Fruit fly (Drosophila melanogaster) whole organism, embryonic: ENCODE results near the gene CG7860.

Source experiments
- Asciz ChIP-seq: fragments of 200-800 bp; sonication (Bioruptor generic); optimal IDR thresholded peaks from 2 replicates; lab custom pipeline; 2017; ENCODE audit warnings: missing biosample characterization, mild to moderate bottlenecking, missing genetic modification characterization, missing genetic modification reagents
- BEAF-32 ChIP-seq: fragments of 200-800 bp; sonication (Bioruptor generic); optimal IDR thresholded peaks from 3 replicates; lab custom pipeline; 2017; ENCODE audit warnings: missing biosample characterization, missing genetic modification characterization, mild to moderate bottlenecking, moderate library complexity, missing genetic modification reagents
- BtbVII ChIP-seq: fragments of 200-800 bp; sonication (Bioruptor generic); optimal IDR thresholded peaks from 3 replicates; lab custom pipeline; 2017; ENCODE audit warnings: missing biosample characterization, mild to moderate bottlenecking, missing genetic modification characterization
- CG10267 ChIP-seq: fragments of 200-800 bp; sonication (Bioruptor generic); optimal IDR thresholded peaks from 2 replicates; lab custom pipeline; 2018; ENCODE audit warnings: missing biosample characterization, mild to moderate bottlenecking, missing genetic modification characterization, moderate library complexity
- CG13123 ChIP-seq: fragments of 200-800 bp; sonication (Bioruptor generic); optimal IDR thresholded peaks from 2 replicates; lab custom pipeline; 2016; ENCODE audit warnings: missing biosample characterization, missing genetic modification characterization
- CG13296 ChIP-seq: fragments of 200-800 bp; sonication (Bioruptor generic); optimal IDR thresholded peaks from 3 replicates; lab custom pipeline; 2018; ENCODE audit warnings: missing biosample characterization, mild to moderate bottlenecking, missing genetic modification characterization
- CG14710 ChIP-seq: fragments of 200-800 bp; sonication (Bioruptor generic); optimal IDR thresholded peaks from 3 replicates; lab custom pipeline; 2019; ENCODE audit warnings: missing biosample characterization, mild to moderate bottlenecking, missing genetic modification characterization, moderate library complexity
- CG2116 ChIP-seq: fragments of 200-800 bp; sonication (Bioruptor generic); optimal IDR thresholded peaks from 3 replicates; lab custom pipeline; 2018; ENCODE audit warnings: missing biosample characterization, mild to moderate bottlenecking, missing genetic modification characterization
- CG2129 ChIP-seq: fragments of 200-800 bp; sonication (Bioruptor generic); IDR thresholded peaks from 2 replicates; pipeline ENCODE4 v1.3.6; 2022; ENCODE audit warnings: missing biosample characterization, missing genetic modification characterization; ENCODE audit not compliant: partially characterized antibody
- CG43689 ChIP-seq: fragments of 200-800 bp; sonication (Bioruptor generic); IDR thresholded peaks from 2 replicates; pipeline ENCODE4 v1.3.6; 2022; ENCODE audit warnings: missing biosample characterization, missing genetic modification characterization
- CG4707 ChIP-seq: fragments of 200-800 bp; sonication (Bioruptor generic); optimal IDR thresholded peaks from 2 replicates; lab custom pipeline; 2018; ENCODE audit warnings: missing biosample characterization, mild to moderate bottlenecking, missing genetic modification characterization, moderate library complexity
- CG4854 ChIP-seq: fragments of 200-800 bp; sonication (Bioruptor generic); optimal IDR thresholded peaks from 2 replicates; lab custom pipeline; 2016; ENCODE audit warnings: missing biosample characterization, missing genetic modification characterization, inconsistent platforms
- CG5245 ChIP-seq: fragments of 200-800 bp; sonication (Bioruptor generic); optimal IDR thresholded peaks from 3 replicates; lab custom pipeline; 2016; ENCODE audit warnings: missing biosample characterization, missing genetic modification characterization
- CG7987 ChIP-seq: fragments of 200-800 bp; sonication (Bioruptor generic); optimal IDR thresholded peaks from 2 replicates; lab custom pipeline; 2018; ENCODE audit warnings: missing biosample characterization, mild to moderate bottlenecking, missing genetic modification characterization, moderate library complexity
- CG8478 ChIP-seq: fragments of >200 bp; optimal IDR thresholded peaks from 2 replicates; lab custom pipeline; 2018
- CG9876 ChIP-seq: fragments of 200-800 bp; sonication (Bioruptor generic); optimal IDR thresholded peaks from 2 replicates; lab custom pipeline; 2016; ENCODE audit warnings: missing biosample characterization, missing genetic modification characterization
- CrebB ChIP-seq: fragments of 200-800 bp; sonication (Bioruptor generic); optimal IDR thresholded peaks from 3 replicates; lab custom pipeline; 2018; ENCODE audit warnings: missing biosample characterization, mild to moderate bottlenecking, missing genetic modification characterization
- E2f1 ChIP-seq: fragments of 200-800 bp; sonication (Bioruptor generic); IDR thresholded peaks from 2 replicates; pipeline ENCODE4 v1.3.6; 2022; ENCODE audit warnings: missing biosample characterization, missing genetic modification characterization
- E2f2 ChIP-seq: fragments of 200-800 bp; sonication (Bioruptor generic); IDR thresholded peaks from 2 replicates; pipeline ENCODE4 v1.3.6; 2022; ENCODE audit warnings: missing biosample characterization, missing genetic modification characterization
- GATAe ChIP-seq: fragments of 200-800 bp; sonication (Bioruptor generic); conservative IDR thresholded peaks from 2 replicates; pipeline ENCODE4 v1.3.6; 2022; ENCODE audit warnings: missing biosample characterization, missing genetic modification characterization
- HLH54F ChIP-seq: fragments of 200-800 bp; sonication (Bioruptor generic); optimal IDR thresholded peaks from 3 replicates; lab custom pipeline; 2016; ENCODE audit warnings: missing biosample characterization, missing genetic modification characterization
- Hand ChIP-seq: fragments of 200-800 bp; sonication (Bioruptor generic); optimal IDR thresholded peaks from 2 replicates; lab custom pipeline; 2017; ENCODE audit warnings: mild to moderate bottlenecking, missing biosample characterization, missing genetic modification reagents, missing genetic modification characterization
- HmgD ChIP-seq: fragments of 200-800 bp; sonication (Bioruptor generic); optimal IDR thresholded peaks from 3 replicates; lab custom pipeline; 2016; ENCODE audit warnings: missing biosample characterization, missing genetic modification characterization
- Hsf ChIP-seq: fragments of 200-800 bp; sonication (Bioruptor generic); optimal IDR thresholded peaks from 3 replicates; lab custom pipeline; 2016; ENCODE audit warnings: missing biosample characterization, missing genetic modification characterization
- Lim3 ChIP-seq: fragments of 200-800 bp; sonication (Bioruptor generic); IDR thresholded peaks from 2 replicates; pipeline ENCODE4 v1.3.6; 2022; ENCODE audit warnings: missing biosample characterization, missing genetic modification characterization
- Nf-YA ChIP-seq: fragments of 200-800 bp; sonication (Bioruptor generic); IDR thresholded peaks from 2 replicates; pipeline ENCODE4 v1.3.6; 2022; ENCODE audit warnings: missing biosample characterization, missing genetic modification characterization
- Nf-YB ChIP-seq: fragments of 200-800 bp; sonication (Bioruptor generic); optimal IDR thresholded peaks from 3 replicates; lab custom pipeline; 2019; ENCODE audit warnings: missing biosample characterization, mild to moderate bottlenecking, missing genetic modification characterization, moderate library complexity
- NfI ChIP-seq: fragments of 200-800 bp; sonication (Bioruptor generic); optimal IDR thresholded peaks from 3 replicates; lab custom pipeline; 2018; ENCODE audit warnings: missing biosample characterization, mild to moderate bottlenecking, missing genetic modification characterization, moderate library complexity
- Opbp ChIP-seq: fragments of 200-800 bp; sonication (Bioruptor generic); IDR thresholded peaks from 3 replicates; pipeline ENCODE4 v1.3.6; 2022; ENCODE audit warnings: missing biosample characterization, missing genetic modification characterization; ENCODE audit not compliant: partially characterized antibody
- TFAM ChIP-seq: fragments of 200-800 bp; sonication (Bioruptor generic); optimal IDR thresholded peaks from 2 replicates; lab custom pipeline; 2017; ENCODE audit warnings: missing biosample characterization, missing genetic modification characterization, inconsistent platforms
- Vsx1 ChIP-seq: fragments of 200-800 bp; sonication (Bioruptor generic); optimal IDR thresholded peaks from 2 replicates; lab custom pipeline; 2017; ENCODE audit warnings: missing biosample characterization, mild to moderate bottlenecking, missing genetic modification characterization, missing genetic modification reagents
- YL-1 ChIP-seq: fragments of 200-800 bp; sonication (Bioruptor generic); optimal IDR thresholded peaks from 3 replicates; lab custom pipeline; 2017; ENCODE audit warnings: missing biosample characterization, mild to moderate bottlenecking, missing genetic modification characterization
- ase ChIP-seq: fragments of 200-800 bp; sonication (Bioruptor generic); IDR thresholded peaks from 3 replicates; pipeline ENCODE4 v1.3.6; 2022; ENCODE audit warnings: missing biosample characterization, missing genetic modification characterization
- ato ChIP-seq: fragments of 200-800 bp; sonication (Bioruptor generic); IDR thresholded peaks from 2 replicates; pipeline ENCODE4 v1.3.6; 2022; ENCODE audit warnings: missing biosample characterization, missing genetic modification characterization; ENCODE audit not compliant: partially characterized antibody
- cas ChIP-seq: fragments of 200-800 bp; sonication (Bioruptor generic); IDR thresholded peaks from 2 replicates; pipeline ENCODE4 v1.3.6; 2022; ENCODE audit warnings: missing biosample characterization, missing genetic modification characterization
- chn ChIP-seq: fragments of 200-800 bp; sonication (Bioruptor generic); optimal IDR thresholded peaks from 2 replicates; lab custom pipeline; 2016; ENCODE audit warnings: missing biosample characterization, missing genetic modification characterization
- croc ChIP-seq: fragments of 200-800 bp; sonication (Bioruptor generic); conservative IDR thresholded peaks from 3 replicates; pipeline ENCODE4 v1.3.6; 2022; ENCODE audit warnings: missing biosample characterization, missing genetic modification characterization
- fd64A ChIP-seq: fragments of 200-800 bp; sonication (Bioruptor generic); optimal IDR thresholded peaks from 3 replicates; lab custom pipeline; 2018; ENCODE audit warnings: missing biosample characterization, mild to moderate bottlenecking, missing genetic modification characterization
- fru ChIP-seq: fragments of >200 bp; optimal IDR thresholded peaks from 2 replicates; lab custom pipeline; 2017
- ftz-f1 ChIP-seq: fragments of 200-800 bp; sonication (Bioruptor generic); optimal IDR thresholded peaks from 2 replicates; lab custom pipeline; 2016; ENCODE audit warnings: missing biosample characterization, missing genetic modification characterization
- gt ChIP-seq: fragments of 200-800 bp; sonication (Bioruptor generic); IDR thresholded peaks from 2 replicates; pipeline ENCODE4 v1.3.6; 2022; ENCODE audit warnings: missing biosample characterization, missing genetic modification characterization
- kay ChIP-seq: fragments of 200-800 bp; sonication (Bioruptor generic); optimal IDR thresholded peaks from 2 replicates; lab custom pipeline; 2016; ENCODE audit warnings: missing biosample characterization, missing genetic modification characterization
- lola ChIP-seq, 3 experiments: fragments of >200 bp in 2 of 3; fragments of 200-800 bp in 1 of 3; sonication (Bioruptor generic) in 1 of 3; optimal IDR thresholded peaks; 2 replicates each; lab custom pipeline; 2017 to 2019; ENCODE audit warnings: missing biosample characterization in 3 of 3, missing genetic modification characterization in 3 of 3, mild to moderate bottlenecking in 1 of 3, moderate library complexity in 1 of 3
- luna ChIP-seq: fragments of 200-800 bp; sonication (Bioruptor generic); optimal IDR thresholded peaks from 2 replicates; lab custom pipeline; 2016; ENCODE audit warnings: missing biosample characterization, missing genetic modification characterization
- nerfin-1 ChIP-seq: fragments of 200-800 bp; sonication (Bioruptor generic); optimal IDR thresholded peaks from 3 replicates; lab custom pipeline; 2019; ENCODE audit warnings: missing biosample characterization, mild to moderate bottlenecking, missing genetic modification characterization, moderate library complexity
- onecut ChIP-seq: fragments of 200-800 bp; sonication (Bioruptor generic); IDR thresholded peaks from 2 replicates; pipeline ENCODE4 v1.3.6; 2022; ENCODE audit warnings: missing biosample characterization, missing genetic modification characterization
- sob ChIP-seq: fragments of 200-800 bp; sonication (Bioruptor generic); IDR thresholded peaks from 2 replicates; pipeline ENCODE4 v1.3.6; 2022; ENCODE audit warnings: missing biosample characterization, missing genetic modification characterization
- toy ChIP-seq: fragments of 200-800 bp; sonication (Bioruptor generic); IDR thresholded peaks from 2 replicates; pipeline ENCODE4 v1.3.6; 2022; ENCODE audit warnings: missing biosample characterization, missing genetic modification characterization
- tup ChIP-seq: fragments of 200-800 bp; sonication (Bioruptor generic); optimal IDR thresholded peaks from 2 replicates; lab custom pipeline; 2016; ENCODE audit warnings: missing biosample characterization, mild to moderate bottlenecking, missing genetic modification characterization, moderate library complexity
- zen ChIP-seq: fragments of 200-800 bp; sonication (Bioruptor generic); optimal IDR thresholded peaks from 3 replicates; lab custom pipeline; 2018; ENCODE audit warnings: missing biosample characterization, mild to moderate bottlenecking, missing genetic modification characterization, moderate library complexity

The CG7860 gene

DNA sequence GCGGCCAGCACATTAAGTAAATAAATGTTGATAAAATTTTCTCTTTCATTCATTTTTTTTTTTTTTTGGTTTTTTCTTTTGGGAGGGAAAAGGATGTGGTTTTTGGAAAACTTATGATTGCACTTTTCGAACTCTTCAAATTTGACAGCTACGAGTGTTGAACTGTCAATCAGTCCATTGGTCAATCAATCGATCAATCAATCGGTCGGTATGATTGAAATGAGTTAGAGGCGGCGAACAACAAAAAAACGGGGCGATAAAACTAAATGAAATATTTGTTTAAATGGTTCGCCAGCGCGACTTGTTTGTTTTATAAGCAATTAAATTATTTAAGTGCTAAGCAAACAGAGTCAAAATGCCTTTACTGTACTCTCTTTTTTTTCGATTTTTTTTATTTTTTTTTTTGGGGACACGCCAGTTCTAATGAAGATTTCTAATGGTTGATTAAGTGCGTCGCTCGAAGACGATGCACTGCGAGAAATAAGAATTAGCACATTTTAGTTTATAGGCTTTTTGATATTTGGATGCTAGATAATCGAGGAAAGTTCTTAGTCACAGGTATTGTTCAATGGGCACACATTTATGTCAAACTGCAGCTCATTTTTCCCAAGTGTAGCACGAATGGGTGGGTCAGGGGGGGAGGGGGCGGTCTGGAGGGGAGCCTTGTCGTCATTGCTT, 50.3 kb downstream of the CG7860 start (continued):
- TF ChIP-seq CG43689 (GFP tag; lab: Robert Waterston, UW) (peak; percentile 57), CG4854 (GFP tag; lab: Kevin White, UChicago) (no peak), cas (GFP tag; lab: Robert Waterston, UW) (no peak), CG8478 (lab: Kevin White, UChicago) (no peak), NfI (GFP tag; lab: Kevin White, UChicago) (peak; percentile 84), Asciz (GFP tag; lab: Kevin White, UChicago) (peak; percentile 65), E2f1 (GFP tag; lab: Robert Waterston, UW) (peak; percentile 74), lola (GFP tag; optimal IDR thresholded peaks at IDR 0.05; lab: Kevin White, UChicago) (peak in 1 of 3 experiments; percentile 73), TFAM (GFP tag; lab: Kevin White, UChicago) (peak; percentile 52), fru (lab: Kevin White, UChicago) (no peak), BtbVII (GFP tag; lab: Kevin White, UChicago) (peak; percentile 74), CG9876 (GFP tag; lab: Kevin White, UChicago) (peak; percentile 73), toy (GFP tag; lab: Robert Waterston, UW) (no peak), Lim3 (GFP tag; lab: Robert Waterston, UW) (no peak), tup (GFP tag; lab: Kevin White, UChicago) (peak; percentile 22), Opbp (no peak), kay (GFP tag; lab: Kevin White, UChicago) (peak; percentile 77), Vsx1 (GFP tag; lab: Kevin White, UChicago) (peak; percentile 50), YL-1 (GFP tag; lab: Kevin White, UChicago) (no peak), luna (GFP tag; lab: Kevin White, UChicago) (no peak), CG13123 (GFP tag; lab: Kevin White, UChicago) (peak; percentile 65), sob (GFP tag; lab: Robert Waterston, UW) (peak; percentile 82), zen (tag; lab: Kevin White, UChicago) (peak; percentile 50), Nf-YB (GFP tag; lab: Kevin White, UChicago) (peak; percentile 62), onecut (GFP tag; lab: Robert Waterston, UW) (peak; percentile 76), croc (peak; percentile 59; the same call in 2 of the 3 replicates), CG5245 (GFP tag; lab: Kevin White, UChicago) (peak; percentile 90), E2f2 (peak; percentile 42; the same call in 1 of the 2 replicates), BEAF-32 (GFP tag; lab: Kevin White, UChicago) (no peak), CG2116 (GFP tag; lab: Kevin White, UChicago) (peak; percentile 15), CG10267 (peak; percentile 53), HLH54F (GFP tag; lab: Kevin White, UChicago) (peak; percentile 59), ftz-f1 (no peak), GATAe (GFP tag; lab: Robert Waterston, UW) (peak; percentile 58; the same call in 1 of the 2 replicates), CG2129 (no peak), fd64A (GFP tag; lab: Kevin White, UChicago) (peak; percentile 69), HmgD (GFP tag; lab: Kevin White, UChicago) (peak; percentile 11), CrebB (peak; percentile 49), CG13296 (peak; percentile 58), CG7987 (GFP tag; lab: Kevin White, UChicago) (no peak), nerfin-1 (tag; lab: Kevin White, UChicago) (peak; percentile 69), CG4707 (GFP tag; lab: Kevin White, UChicago) (peak; percentile 72), chn (GFP tag; lab: Kevin White, UChicago) (peak; percentile 64), ase (peak; percentile 80; the same call in 2 of the 3 replicates), Nf-YA (GFP tag; lab: Robert Waterston, UW) (peak; percentile 54), CG14710 (tag; lab: Kevin White, UChicago) (peak; percentile 71), ato (GFP tag; lab: Robert Waterston, UW) (no peak), Hsf (GFP tag; lab: Kevin White, UChicago) (peak; percentile 62), Hand (GFP tag; lab: Kevin White, UChicago) (peak; percentile 30), gt (peak; percentile 56; the same call in 1 of the 2 replicates)
